Fruit fly (Drosophila melanogaster) whole organism, adult: ENCODE results near the gene mtrm.

Experiments used
- CG11617 ChIP-seq: fragments of 200-800 bp; sonication (Bioruptor generic); optimal IDR thresholded peaks from 2 replicates; lab custom pipeline; 2017; ENCODE audit warnings: mild to moderate bottlenecking, missing biosample characterization, missing genetic modification reagents, missing genetic modification characterization
- CG33017 ChIP-seq: fragments of 200-800 bp; sonication (Bioruptor generic); optimal IDR thresholded peaks from 2 replicates; lab custom pipeline; 2018; ENCODE audit warnings: missing biosample characterization, mild to moderate bottlenecking, missing genetic modification characterization, moderate library complexity
- CG5204 ChIP-seq: fragments of 200-800 bp; sonication (Bioruptor generic); optimal IDR thresholded peaks from 2 replicates; lab custom pipeline; 2016; ENCODE audit warnings: missing biosample characterization, missing genetic modification characterization
- CG7045 ChIP-seq: fragments of 200-800 bp; sonication (Bioruptor generic); optimal IDR thresholded peaks from 2 replicates; lab custom pipeline; 2017; ENCODE audit warnings: missing biosample characterization, mild to moderate bottlenecking, missing genetic modification characterization
- CG7101 ChIP-seq: fragments of 200-800 bp; sonication (Bioruptor generic); optimal IDR thresholded peaks from 2 replicates; lab custom pipeline; 2018; ENCODE audit warnings: missing biosample characterization, mild to moderate bottlenecking, missing genetic modification characterization, moderate library complexity
- Hr96 ChIP-seq: fragments of 200-800 bp; sonication (Bioruptor generic); optimal IDR thresholded peaks from 2 replicates; lab custom pipeline; 2016; ENCODE audit warnings: missing biosample characterization, missing genetic modification characterization
- bab1 ChIP-seq: fragments of 200-800 bp; sonication (Bioruptor generic); optimal IDR thresholded peaks from 3 replicates; lab custom pipeline; 2019; ENCODE audit warnings: missing biosample characterization, mild to moderate bottlenecking, missing genetic modification characterization, moderate library complexity
- cic ChIP-seq: fragments of 200-800 bp; sonication (Bioruptor generic); optimal IDR thresholded peaks from 2 replicates; lab custom pipeline; 2017; ENCODE audit warnings: missing biosample characterization, mild to moderate bottlenecking, missing genetic modification characterization, moderate library complexity
- cnc ChIP-seq, 2 experiments: fragments of >200 bp; optimal IDR thresholded peaks; 2 replicates each; lab custom pipeline; 2017
- ovo ChIP-seq: fragments of 200-800 bp; sonication (Bioruptor generic); optimal IDR thresholded peaks from 2 replicates; lab custom pipeline; 2016; ENCODE audit warnings: missing biosample characterization, missing genetic modification characterization
- pad ChIP-seq: fragments of 200-800 bp; sonication (Bioruptor generic); optimal IDR thresholded peaks from 3 replicates; lab custom pipeline; 2017; ENCODE audit warnings: missing biosample characterization, missing genetic modification characterization, mild to moderate bottlenecking, moderate library complexity, missing genetic modification reagents
- toe ChIP-seq: fragments of 200-800 bp; sonication (Bioruptor generic); optimal IDR thresholded peaks from 2 replicates; lab custom pipeline; 2016; ENCODE audit warnings: missing biosample characterization, missing genetic modification characterization

DNA sequence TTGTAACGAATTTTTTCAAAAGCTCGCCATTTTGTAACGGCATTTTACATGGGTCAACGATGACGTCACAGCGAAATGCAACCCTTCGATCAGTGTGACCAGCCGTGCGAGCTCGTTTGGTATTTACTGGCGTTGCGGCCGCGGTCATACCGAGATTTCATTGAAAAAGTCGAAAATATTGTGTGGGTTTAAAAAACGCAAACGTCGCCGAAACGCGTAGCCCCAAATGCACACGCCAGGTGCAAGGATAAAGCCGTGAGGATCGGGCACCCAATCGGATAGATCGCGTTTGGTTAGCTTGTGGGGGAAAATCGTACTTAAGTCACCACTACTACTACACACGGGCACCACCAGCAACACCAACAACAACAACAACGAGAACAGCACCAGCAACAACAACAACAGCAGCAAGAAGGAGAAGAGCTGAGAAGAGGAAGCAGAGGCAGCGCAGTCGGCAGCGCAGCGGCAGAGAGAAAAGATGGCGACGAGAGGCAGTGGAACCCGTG is 12.1 kb downstream of the mtrm start, which contains the start of gene Cbl:
- TF ChIP-seq toe (GFP tag; lab: Kevin White, UChicago) (no peak), CG11617 (GFP tag; lab: Kevin White, UChicago) (no peak), cnc (optimal IDR thresholded peaks at IDR 0.05; lab: Kevin White, UChicago) (no peak), CG33017 (no peak), ovo (GFP tag; lab: Kevin White, UChicago) (peak; percentile 76), cic (GFP tag; lab: Kevin White, UChicago) (peak; percentile 73), Hr96 (GFP tag; lab: Kevin White, UChicago) (no peak), CG7101 (tag; lab: Kevin White, UChicago) (peak; percentile 11), CG7045 (no peak), CG5204 (GFP tag; lab: Kevin White, UChicago) (no peak), pad (GFP tag; lab: Kevin White, UChicago) (peak; percentile 62), bab1 (GFP tag; lab: Kevin White, UChicago) (peak; percentile 47)
